Worm (Caenorhabditis elegans): ENCODE results near the gene try-4.

DNA sequence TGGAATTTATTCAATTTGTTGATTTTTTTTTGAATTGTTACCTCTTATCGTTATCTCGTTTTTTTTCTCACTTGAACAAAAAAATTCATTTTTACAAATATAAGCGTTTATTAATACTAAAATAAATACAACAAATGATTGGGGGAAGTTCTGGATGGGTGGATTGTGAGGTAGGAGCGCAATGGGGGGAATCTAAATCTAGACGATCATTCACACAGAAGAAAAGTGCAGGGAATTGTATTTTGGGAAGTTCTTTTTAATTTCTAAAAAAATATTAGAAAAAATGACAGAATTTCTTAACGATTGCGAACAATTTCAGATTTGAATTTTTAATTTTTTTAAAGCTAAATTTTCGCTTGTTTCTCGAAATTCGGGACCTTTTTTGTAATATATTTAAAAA is 19.5 kb downstream of the try-4 start:
- TF ChIP-seq pat-9 (tag; optimal IDR thresholded peaks at IDR 0.05) (no peak), elt-2 (tag; optimal IDR thresholded peaks at IDR 0.05) (no peak), che-1 (tag; optimal IDR thresholded peaks at IDR 0.05) (no peak), pag-3 (tag; optimal IDR thresholded peaks at IDR 0.05; ENCODE audit: borderline replicate concordance) (no peak), pha-4 (tag; optimal IDR thresholded peaks at IDR 0.05) (no peak), tbx-2 (tag; optimal IDR thresholded peaks at IDR 0.05) (no peak), rnt-1 (tag; optimal IDR thresholded peaks at IDR 0.05) (no peak), lin-11 (tag; optimal IDR thresholded peaks at IDR 0.05) (no peak), unc-3 (GFP tag; conservative IDR thresholded peaks at IDR 0.05) (no peak), unc-3 (tag; optimal IDR thresholded peaks at IDR 0.05) (no peak), K09A11.1 (tag; optimal IDR thresholded peaks at IDR 0.05; ENCODE audit: insufficient read depth) (no peak)
